Worm (Caenorhabditis elegans): ENCODE results near the gene srxa-1.

ce11 chrV:20782188-20782587, 50.3 kb downstream of the srxa-1 start:
- TF ChIP-seq egl-27 (tag; optimal IDR thresholded peaks at IDR 0.05) (no peak), nhr-6 (tag; optimal IDR thresholded peaks at IDR 0.05) (no peak), Y105C5A.15 (GFP tag; IDR thresholded peaks at IDR 0.05) (no peak), lim-7 (GFP tag; IDR thresholded peaks at IDR 0.05) (no peak), nhr-76 (tag; optimal IDR thresholded peaks at IDR 0.05) (no peak)

Data from whole organism, L4 larva.